Fruit fly (Drosophila melanogaster) whole organism, prepupa: ENCODE results near the gene aqz.

ENCODE experiments used
- CG10669 ChIP-seq: fragments of 200-800 bp; sonication (Bioruptor generic); optimal IDR thresholded peaks from 3 replicates; lab custom pipeline; 2018; ENCODE audit warnings: missing biosample characterization, mild to moderate bottlenecking, missing genetic modification characterization, moderate library complexity
- CG11902 ChIP-seq: fragments of 200-800 bp; sonication (Bioruptor generic); optimal IDR thresholded peaks from 3 replicates; lab custom pipeline; 2016; ENCODE audit warnings: missing biosample characterization, missing genetic modification characterization
- CG31627 ChIP-seq: fragments of 200-800 bp; sonication (Bioruptor generic); optimal IDR thresholded peaks from 3 replicates; lab custom pipeline; 2016; ENCODE audit warnings: missing biosample characterization, missing genetic modification characterization
- CG34406 ChIP-seq: fragments of 200-800 bp; sonication (Bioruptor generic); optimal IDR thresholded peaks from 3 replicates; lab custom pipeline; 2016; ENCODE audit warnings: missing biosample characterization, missing genetic modification characterization
- CG6163 ChIP-seq: fragments of 200-800 bp; sonication (Bioruptor generic); IDR thresholded peaks from 3 replicates; pipeline ENCODE4 v1.3.6; 2022; ENCODE audit warnings: missing biosample characterization, missing genetic modification characterization
- CG6276 ChIP-seq: fragments of 200-800 bp; sonication (Bioruptor generic); optimal IDR thresholded peaks from 2 replicates; lab custom pipeline; 2017; ENCODE audit warnings: missing biosample characterization, mild to moderate bottlenecking, missing genetic modification characterization
- CG6808 ChIP-seq: fragments of 200-800 bp; sonication (Bioruptor generic); optimal IDR thresholded peaks from 3 replicates; lab custom pipeline; 2017; ENCODE audit warnings: missing biosample characterization, missing genetic modification characterization, mild to moderate bottlenecking, moderate library complexity, missing genetic modification reagents
- CG6854 ChIP-seq: fragments of 200-800 bp; sonication (Bioruptor generic); optimal IDR thresholded peaks from 2 replicates; lab custom pipeline; 2017; ENCODE audit warnings: missing biosample characterization, mild to moderate bottlenecking, missing genetic modification characterization
- CG8119 ChIP-seq: fragments of 200-800 bp; sonication (Bioruptor generic); IDR thresholded peaks from 3 replicates; pipeline ENCODE4 v1.3.6; 2022; ENCODE audit warnings: missing biosample characterization, missing genetic modification characterization
- CG9139 ChIP-seq: fragments of 200-800 bp; sonication (Bioruptor generic); optimal IDR thresholded peaks from 3 replicates; lab custom pipeline; 2017; ENCODE audit warnings: missing biosample characterization, mild to moderate bottlenecking, missing genetic modification characterization
- Eip75B ChIP-seq: fragments of 200-800 bp; sonication (Bioruptor generic); optimal IDR thresholded peaks from 3 replicates; lab custom pipeline; 2016; ENCODE audit warnings: missing biosample characterization, missing genetic modification characterization
- Eip78C ChIP-seq: fragments of 200-800 bp; sonication (Bioruptor generic); peaks from one replicate; lab custom pipeline; 2016; ENCODE audit warnings: missing biosample characterization, missing genetic modification characterization
- Ets21C ChIP-seq: fragments of 200-800 bp; sonication (Bioruptor generic); optimal IDR thresholded peaks from 3 replicates; lab custom pipeline; 2016; ENCODE audit warnings: missing biosample characterization, missing genetic modification characterization
- Ets96B ChIP-seq: fragments of 200-800 bp; optimal IDR thresholded peaks from 2 replicates; lab custom pipeline; 2019; ENCODE audit warnings: missing biosample characterization, mild to moderate bottlenecking, missing genetic modification characterization, moderate library complexity
- Gug ChIP-seq: fragments of 200-800 bp; sonication (Bioruptor generic); IDR thresholded peaks from 2 replicates; pipeline ENCODE4 v1.3.6; 2022; ENCODE audit warnings: missing biosample characterization, missing genetic modification characterization
- Hr38 ChIP-seq: sonication (Bioruptor generic); optimal IDR thresholded peaks from 2 replicates; lab custom pipeline; 2016; ENCODE audit warnings: missing biosample characterization, missing genetic modification characterization
- Hr39 ChIP-seq: fragments of 200-800 bp; sonication (Bioruptor generic); optimal IDR thresholded peaks from 2 replicates; lab custom pipeline; 2016; ENCODE audit warnings: missing biosample characterization, missing genetic modification characterization
- Hr4 ChIP-seq: fragments of 200-800 bp; sonication (Bioruptor generic); optimal IDR thresholded peaks from 3 replicates; lab custom pipeline; 2016; ENCODE audit warnings: missing biosample characterization, missing genetic modification characterization
- Lpt ChIP-seq: fragments of 200-800 bp; sonication (Bioruptor generic); optimal IDR thresholded peaks from 3 replicates; lab custom pipeline; 2016; ENCODE audit warnings: missing biosample characterization, missing genetic modification characterization
- Met ChIP-seq: fragments of 200-800 bp; sonication (Bioruptor generic); optimal IDR thresholded peaks from 3 replicates; lab custom pipeline; 2016; ENCODE audit warnings: missing biosample characterization, missing genetic modification characterization
- OdsH ChIP-seq: fragments of 200-800 bp; sonication (Bioruptor generic); optimal IDR thresholded peaks from 3 replicates; lab custom pipeline; 2016; ENCODE audit warnings: missing biosample characterization, missing genetic modification characterization
- Sox14 ChIP-seq: fragments of 200-800 bp; sonication (Bioruptor generic); optimal IDR thresholded peaks from 3 replicates; lab custom pipeline; 2016; ENCODE audit warnings: missing biosample characterization, missing genetic modification characterization
- Sox15 ChIP-seq: fragments of 200-800 bp; sonication (Bioruptor generic); optimal IDR thresholded peaks from 3 replicates; lab custom pipeline; 2016; ENCODE audit warnings: missing biosample characterization, missing genetic modification characterization
- achi ChIP-seq: fragments of 200-800 bp; sonication (Bioruptor generic); optimal IDR thresholded peaks from 3 replicates; lab custom pipeline; 2016; ENCODE audit warnings: missing biosample characterization, missing genetic modification characterization
- acj6 ChIP-seq: fragments of 200-800 bp; sonication (Bioruptor generic); optimal IDR thresholded peaks from 3 replicates; lab custom pipeline; 2016; ENCODE audit warnings: missing biosample characterization, missing genetic modification characterization
- cyc ChIP-seq: fragments of 200-800 bp; sonication (Bioruptor generic); optimal IDR thresholded peaks from 3 replicates; lab custom pipeline; 2016; ENCODE audit warnings: missing biosample characterization, missing genetic modification characterization
- dac ChIP-seq: fragments of 200-800 bp; sonication (Bioruptor generic); optimal IDR thresholded peaks from 2 replicates; lab custom pipeline; 2017; ENCODE audit warnings: missing biosample characterization, mild to moderate bottlenecking, missing genetic modification characterization
- eg ChIP-seq: fragments of 200-800 bp; sonication (Bioruptor generic); IDR thresholded peaks from 3 replicates; pipeline ENCODE4 v1.3.6; 2022; ENCODE audit warnings: missing biosample characterization, missing genetic modification characterization
- esn ChIP-seq: fragments of 200-800 bp; sonication (Bioruptor generic); optimal IDR thresholded peaks from 2 replicates; lab custom pipeline; 2016; ENCODE audit warnings: missing biosample characterization, mild to moderate bottlenecking, missing genetic modification characterization, moderate library complexity
- fkh ChIP-seq: fragments of 200-800 bp; sonication (Bioruptor generic); optimal IDR thresholded peaks from 3 replicates; lab custom pipeline; 2017; ENCODE audit warnings: missing biosample characterization, mild to moderate bottlenecking, missing genetic modification characterization, moderate library complexity
- lz ChIP-seq: fragments of 200-800 bp; sonication (Bioruptor generic); optimal IDR thresholded peaks from 3 replicates; lab custom pipeline; 2016; ENCODE audit warnings: missing biosample characterization, missing genetic modification characterization
- net ChIP-seq: fragments of 200-800 bp; sonication (Bioruptor generic); optimal IDR thresholded peaks from 3 replicates; lab custom pipeline; 2016; ENCODE audit warnings: missing biosample characterization, missing genetic modification characterization
- pdm3 ChIP-seq: fragments of 200-800 bp; sonication (Bioruptor generic); optimal IDR thresholded peaks from 3 replicates; lab custom pipeline; 2016; ENCODE audit warnings: missing biosample characterization, missing genetic modification characterization
- salr ChIP-seq, 2 experiments: fragments of 200-800 bp; sonication (Bioruptor generic); optimal IDR thresholded peaks; 3 replicates each; lab custom pipeline; 2016 to 2018; ENCODE audit warnings: missing biosample characterization in 2 of 2, missing genetic modification characterization in 2 of 2, mild to moderate bottlenecking in 1 of 2
- spab ChIP-seq: fragments of 200-800 bp; sonication (Bioruptor generic); optimal IDR thresholded peaks from 2 replicates; lab custom pipeline; 2017; ENCODE audit warnings: missing biosample characterization, mild to moderate bottlenecking, missing genetic modification characterization, missing genetic modification reagents
- ss ChIP-seq, 2 experiments: fragments of 200-800 bp; sonication (Bioruptor generic); optimal IDR thresholded peaks; 2 replicates in 1 of 2; 3 replicates in 1 of 2; lab custom pipeline; 2017 to 2018; ENCODE audit warnings: mild to moderate bottlenecking in 2 of 2, missing biosample characterization in 2 of 2, missing genetic modification characterization in 2 of 2, moderate library complexity in 1 of 2
- svp ChIP-seq: fragments of 200-800 bp; sonication (Bioruptor generic); peaks from one replicate; lab custom pipeline; 2016; ENCODE audit warnings: missing biosample characterization, missing genetic modification characterization
- topi ChIP-seq: fragments of 200-800 bp; sonication (Bioruptor generic); optimal IDR thresholded peaks from 3 replicates; lab custom pipeline; 2016; ENCODE audit warnings: missing biosample characterization, missing genetic modification characterization

The aqz gene

DNA sequence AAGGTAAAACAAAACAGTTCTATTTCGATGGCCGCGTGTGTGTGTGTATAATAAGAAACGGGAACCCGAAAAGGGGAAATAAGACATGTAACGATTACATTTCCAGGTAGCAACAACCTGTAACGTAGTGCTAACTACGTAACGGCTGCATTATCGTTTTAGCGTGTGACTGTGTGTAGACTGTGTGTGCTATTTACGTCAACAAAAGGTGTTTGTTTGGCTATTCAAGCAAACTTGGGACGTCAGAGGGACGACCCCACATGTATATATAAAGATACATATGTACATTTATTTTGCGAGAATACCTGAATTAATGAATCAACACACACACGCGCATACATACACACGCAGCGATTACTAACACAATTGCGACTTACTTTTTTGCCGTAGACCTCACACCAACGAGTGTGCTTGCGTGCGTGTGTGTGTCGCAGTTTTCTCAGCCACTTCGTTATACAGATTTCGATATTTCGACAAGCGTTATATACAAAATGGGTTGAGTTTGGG is 878 bp downstream of the aqz start (continued):
- peak; percentile 30 for TF ChIP-seq lz (GFP tag; lab: Kevin White, UChicago)
- TF ChIP-seq svp (GFP tag; lab: Kevin White, UChicago) = peak; percentile 74
- TF ChIP-seq acj6 (GFP tag; lab: Kevin White, UChicago) = no peak
- TF ChIP-seq Eip78C = peak; percentile 57
- peak; percentile 7 for TF ChIP-seq cyc (GFP tag; lab: Kevin White, UChicago)
- no peak for TF ChIP-seq CG31627 (GFP tag; lab: Kevin White, UChicago)
- peak; percentile 30 for TF ChIP-seq Eip75B (GFP tag; lab: Kevin White, UChicago)
- TF ChIP-seq pdm3 = peak; percentile 1
- TF ChIP-seq esn (GFP tag; lab: Kevin White, UChicago) = no peak

DNA sequence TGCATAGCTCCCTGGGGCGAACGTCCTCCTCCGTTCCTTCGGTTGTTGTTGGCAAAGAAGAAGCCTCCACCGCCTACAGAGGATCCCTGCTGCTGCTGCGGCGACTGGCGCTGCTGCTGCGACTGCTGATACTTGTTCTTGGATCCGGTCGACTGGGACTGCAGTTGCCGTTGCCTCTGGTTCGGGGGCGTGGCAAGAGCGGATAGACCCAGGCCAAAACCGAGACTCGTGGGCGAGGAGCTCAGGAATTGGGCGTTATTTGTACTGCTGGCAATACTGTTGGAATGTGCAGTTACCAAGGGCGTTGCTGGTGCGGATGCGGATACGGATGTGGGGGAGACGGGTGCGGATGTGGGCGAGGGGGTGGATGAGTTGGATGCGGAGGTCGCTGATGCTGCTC is 2.2 kb downstream of the aqz start:
- TF ChIP-seq eg (GFP tag; lab: Robert Waterston, UW) (0 out of 3 replicates have a peak, but pooled peaks have one; percentile 21), pdm3 (no peak)

DNA sequence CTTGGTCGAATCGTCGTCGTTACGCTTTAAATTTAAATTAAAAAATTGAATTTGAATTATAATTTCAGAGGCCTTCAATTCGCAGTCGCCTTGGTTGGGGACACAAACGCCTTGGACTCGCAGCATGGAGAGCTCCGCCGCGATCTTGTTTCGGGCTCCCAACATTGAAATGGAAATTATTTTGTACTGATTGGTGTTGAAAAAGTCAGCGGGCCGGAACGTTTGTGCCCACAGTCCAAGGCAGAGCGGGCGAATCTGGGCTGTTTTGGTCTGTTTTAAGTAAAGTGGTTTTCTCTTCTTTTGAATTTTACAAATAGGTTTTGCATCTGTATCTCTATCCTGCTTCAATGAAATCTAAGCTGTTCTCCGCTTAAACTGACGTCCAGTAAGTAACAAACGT is 5.4 kb downstream of the aqz start:
- peak; percentile 4 for TF ChIP-seq CG6808 (GFP tag; lab: Kevin White, UChicago)
- no peak for TF ChIP-seq Hr4 (GFP tag; lab: Kevin White, UChicago)

DNA sequence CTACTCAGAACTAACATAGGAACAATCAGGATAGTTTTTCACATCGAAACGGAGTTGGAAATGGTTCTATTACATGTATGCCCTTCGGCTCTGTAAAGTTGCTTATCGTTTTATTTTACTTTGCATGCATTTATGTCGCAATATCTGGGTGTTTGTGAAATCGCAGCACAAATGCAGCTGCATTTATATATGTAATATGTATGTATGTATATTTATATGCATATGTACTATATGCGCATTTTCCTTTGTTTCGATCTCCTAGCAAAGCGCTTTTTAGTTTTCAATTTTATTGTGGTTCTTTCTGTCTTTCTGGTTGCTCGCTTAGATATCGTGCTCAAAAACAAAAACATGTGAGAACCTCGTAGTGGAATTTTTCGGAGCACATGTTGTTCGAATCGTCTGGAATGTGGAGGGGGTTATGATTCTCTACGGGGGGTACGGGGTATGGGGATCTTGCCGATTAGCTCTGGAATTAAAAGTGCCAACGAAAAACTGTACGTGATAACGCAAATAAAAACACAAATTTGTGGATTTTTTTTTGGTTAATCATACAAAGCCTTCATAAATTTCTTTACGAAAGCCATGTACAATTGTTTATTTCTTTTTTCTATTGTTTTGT is 6.3 kb downstream of the aqz start:
- TF ChIP-seq esn (GFP tag; lab: Kevin White, UChicago) (no peak), achi (GFP tag; lab: Kevin White, UChicago) (no peak), eg (GFP tag; lab: Robert Waterston, UW) (no peak), CG6808 (GFP tag; lab: Kevin White, UChicago) (peak; percentile 16), Hr39 (no peak), Lpt (GFP tag; lab: Kevin White, UChicago) (no peak), fkh (GFP tag; lab: Kevin White, UChicago) (peak; percentile 55)

DNA sequence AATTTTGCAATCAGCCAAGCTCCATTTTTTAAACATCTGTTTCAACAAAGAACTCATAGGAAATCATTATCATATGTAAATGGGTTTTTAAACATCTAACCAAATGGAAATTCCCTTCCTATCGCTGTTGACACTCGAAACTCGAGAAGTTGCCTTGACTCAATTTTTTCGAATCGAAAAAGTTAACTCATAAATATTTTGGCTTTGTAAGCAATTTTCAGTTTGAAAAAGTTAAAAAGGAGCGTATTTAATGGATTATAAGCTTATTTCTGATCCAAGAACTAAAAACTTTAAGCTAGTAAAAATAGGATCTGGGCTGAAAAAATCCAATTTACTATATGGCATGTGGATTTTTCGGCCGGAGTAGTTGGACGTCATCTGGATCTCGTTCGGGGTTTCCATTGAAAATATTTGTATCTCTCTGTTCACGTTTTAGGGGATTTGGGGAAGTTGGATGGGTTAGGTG is 7.3 kb downstream of the aqz start, which contains the start of gene CG9837:
CG9837 (minus strand) TSS at position 416 of the 466 bp plus-strand sequence.
- TF ChIP-seq Eip75B (GFP tag; lab: Kevin White, UChicago) (no peak), Sox14 (GFP tag; lab: Kevin White, UChicago) (no peak), CG10669 (GFP tag; lab: Kevin White, UChicago) (no peak), CG8119 (GFP tag; lab: Robert Waterston, UW) (no peak), Sox15 (GFP tag; lab: Kevin White, UChicago) (no peak), CG6276 (no peak), Ets96B (tag; lab: Kevin White, UChicago) (no peak), fkh (GFP tag; lab: Kevin White, UChicago) (peak; percentile 4)

DNA sequence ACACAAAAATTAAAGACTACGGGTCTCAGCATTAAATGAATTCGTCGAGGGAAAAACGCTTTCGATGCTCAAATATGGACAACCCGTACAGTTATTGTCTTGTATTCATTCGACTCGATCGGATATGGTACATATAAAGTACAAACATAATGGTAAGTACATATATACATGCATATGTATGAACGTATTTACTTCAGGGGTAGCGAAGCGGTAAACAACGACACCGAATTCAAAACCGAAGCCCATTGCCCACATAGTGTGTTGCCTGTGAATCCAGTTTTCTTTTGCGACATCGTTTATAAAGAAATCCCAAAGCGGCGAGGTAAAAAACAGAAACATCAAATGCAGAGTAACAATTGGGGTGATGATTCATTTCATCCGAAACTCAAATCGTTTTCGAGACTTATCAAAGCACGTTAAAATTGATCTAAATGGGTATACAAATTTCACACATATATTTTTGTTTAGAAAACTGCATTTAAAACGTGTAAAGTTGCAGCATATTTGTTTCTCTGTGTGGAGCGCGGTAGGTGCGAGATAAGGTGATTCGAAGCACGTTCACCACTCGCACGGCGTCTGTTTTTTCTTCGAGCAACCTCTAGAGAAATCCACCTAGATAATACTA is 8.0 kb downstream of the aqz start:
- TF ChIP-seq topi (GFP tag; lab: Kevin White, UChicago) (peak; percentile 72), Met (GFP tag; lab: Kevin White, UChicago) (peak; percentile 44), CG34406 (peak; percentile 49), Ets21C (GFP tag; lab: Kevin White, UChicago) (peak; percentile 15), Hr38 (GFP tag; lab: Kevin White, UChicago) (peak; percentile 55), fkh (GFP tag; lab: Kevin White, UChicago) (peak; percentile 49), ss (GFP tag; optimal IDR thresholded peaks at IDR 0.05; lab: Kevin White, UChicago) (peak; percentile 74 to 80), Sox14 (GFP tag; lab: Kevin White, UChicago) (peak; percentile 82), lz (GFP tag; lab: Kevin White, UChicago) (peak; percentile 58), achi (GFP tag; lab: Kevin White, UChicago) (peak; percentile 86), CG31627 (GFP tag; lab: Kevin White, UChicago) (peak; percentile 57), spab (GFP tag; lab: Kevin White, UChicago) (peak; percentile 74), CG6163 (GFP tag; lab: Robert Waterston, UW) (peak; percentile 93), CG11902 (GFP tag; lab: Kevin White, UChicago) (peak; percentile 54), dac (GFP tag; lab: Kevin White, UChicago) (peak; percentile 87), CG6854 (GFP tag; lab: Kevin White, UChicago) (no peak), CG9139 (GFP tag; lab: Kevin White, UChicago) (peak; percentile 25), salr (GFP tag; optimal IDR thresholded peaks at IDR 0.05; lab: Kevin White, UChicago) (peak; percentile 62 to 80), CG6808 (GFP tag; lab: Kevin White, UChicago) (peak; percentile 72), OdsH (peak; percentile 87), Hr39 (peak; percentile 57), Gug (GFP tag; lab: Robert Waterston, UW) (peak; percentile 86), cyc (GFP tag; lab: Kevin White, UChicago) (peak; percentile 45), net (peak; percentile 76)
